Worm (Caenorhabditis elegans): ENCODE results near the gene srd-16.

Gene srd-16

ce11 chrV:5899940-5900339 lies at the start of gene srd-16:
Gene srd-16, minus strand, starts transcription at chrV:5900040.
- TF ChIP-seq M03D4.4 (tag; optimal IDR thresholded peaks at IDR 0.05) (no peak), mab-5 (tag; optimal IDR thresholded peaks at IDR 0.05) (no peak), ham-2 (GFP tag; optimal IDR thresholded peaks at IDR 0.05) (no peak), elt-1 (tag; optimal IDR thresholded peaks at IDR 0.05; ENCODE audit: borderline replicate concordance, insufficient read depth) (no peak), mls-2 (tag; optimal IDR thresholded peaks at IDR 0.05) (no peak), zip-8 (tag; optimal IDR thresholded peaks at IDR 0.05) (no peak), bed-3 (GFP tag; optimal IDR thresholded peaks at IDR 0.05) (no peak), nhr-28 (tag; optimal IDR thresholded peaks at IDR 0.05) (no peak), unc-62 (GFP tag; optimal IDR thresholded peaks at IDR 0.05) (no peak), drap-1 (GFP tag; optimal IDR thresholded peaks at IDR 0.05) (no peak)

ce11 chrV:5943167-5943566 lies 43.3 kb upstream of the srd-16 start, which contains the start of gene pst-1:
Gene pst-1, plus strand, starts transcription at chrV:5943467.
- TF ChIP-seq hlh-1 (tag; optimal IDR thresholded peaks at IDR 0.05), result no peak
- no peak for TF ChIP-seq ztf-11 (tag; optimal IDR thresholded peaks at IDR 0.05)
- no peak for TF ChIP-seq ceh-83 (GFP tag; optimal IDR thresholded peaks at IDR 0.05)
- TF ChIP-seq nhr-12 (tag; optimal IDR thresholded peaks at IDR 0.05), result no peak
- TF ChIP-seq bed-3 (GFP tag; optimal IDR thresholded peaks at IDR 0.05), result no peak
- TF ChIP-seq drap-1 (GFP tag; optimal IDR thresholded peaks at IDR 0.05), result no peak
- TF ChIP-seq unc-62 (GFP tag; optimal IDR thresholded peaks at IDR 0.05), result no peak
- TF ChIP-seq mab-5 (tag; optimal IDR thresholded peaks at IDR 0.05), result no peak
- TF ChIP-seq nhr-2 (tag; optimal IDR thresholded peaks at IDR 0.05), result no peak
- TF ChIP-seq mep-1 (tag; optimal IDR thresholded peaks at IDR 0.05), result no peak

ce11 chrV:5939503-5940072 lies 39.7 kb upstream of the srd-16 start, which contains the start of gene syf-3:
Gene syf-3, plus strand, starts transcription at chrV:5940022.
- TF ChIP-seq nhr-76 (tag; optimal IDR thresholded peaks at IDR 0.05) (no peak), nhr-12 (tag; optimal IDR thresholded peaks at IDR 0.05) (no peak), ces-1 (GFP tag; optimal IDR thresholded peaks at IDR 0.05) (peak; percentile 41), lsy-2 (tag; optimal IDR thresholded peaks at IDR 0.05) (peak; percentile 33), M03D4.4 (tag; optimal IDR thresholded peaks at IDR 0.05) (no peak), pha-4 (tag; optimal IDR thresholded peaks at IDR 0.05) (peak; percentile 15), blmp-1 (tag; optimal IDR thresholded peaks at IDR 0.05) (peak; percentile 6)

ce11 chrV:5936691-5937090 lies 36.9 kb upstream of the srd-16 start, which contains the start of the genes M03F8.5 and M03F8.7:
Gene M03F8.5, minus strand, starts transcription at chrV:5936791.
Gene M03F8.7, plus strand, starts transcription at chrV:5936939.
- TF ChIP-seq M03D4.4 (tag; optimal IDR thresholded peaks at IDR 0.05) (no peak), blmp-1 (tag; optimal IDR thresholded peaks at IDR 0.05) (no peak), ham-2 (GFP tag; optimal IDR thresholded peaks at IDR 0.05) (no peak), nhr-12 (tag; optimal IDR thresholded peaks at IDR 0.05) (no peak), ztf-11 (tag; optimal IDR thresholded peaks at IDR 0.05) (no peak), pha-4 (tag; optimal IDR thresholded peaks at IDR 0.05) (no peak), sem-2 (GFP tag; optimal IDR thresholded peaks at IDR 0.05) (no peak), zip-8 (tag; optimal IDR thresholded peaks at IDR 0.05) (no peak), lin-32 (GFP tag; optimal IDR thresholded peaks at IDR 0.05) (no peak), tbx-8 (GFP tag; optimal IDR thresholded peaks at IDR 0.05) (no peak), elt-3 (tag; optimal IDR thresholded peaks at IDR 0.05) (no peak), ceh-39 (tag; optimal IDR thresholded peaks at IDR 0.05) (no peak), lsy-2 (tag; optimal IDR thresholded peaks at IDR 0.05) (no peak), nhr-2 (tag; optimal IDR thresholded peaks at IDR 0.05) (no peak), elt-1 (tag; optimal IDR thresholded peaks at IDR 0.05; ENCODE audit: borderline replicate concordance, insufficient read depth) (no peak), unc-62 (GFP tag; optimal IDR thresholded peaks at IDR 0.05) (no peak), nhr-237 (tag; optimal IDR thresholded peaks at IDR 0.05) (no peak), mab-5 (tag; optimal IDR thresholded peaks at IDR 0.05) (no peak), drap-1 (GFP tag; optimal IDR thresholded peaks at IDR 0.05) (no peak)

- no peak for TF ChIP-seq flh-1 (GFP tag; optimal IDR thresholded peaks at IDR 0.05)
- no peak for TF ChIP-seq nhr-12 (tag; optimal IDR thresholded peaks at IDR 0.05)
- no peak for TF ChIP-seq unc-39 (tag; optimal IDR thresholded peaks at IDR 0.05)
Measured at ce11 chrV:5930588-5930987, 30.7 kb upstream of the srd-16 start, which contains the start of gene galt-1. Gene galt-1, plus strand, starts transcription at chrV:5930905.

ce11 chrV:5928006-5928405 lies 28.2 kb upstream of the srd-16 start:
- TF ChIP-seq ham-2 (GFP tag; optimal IDR thresholded peaks at IDR 0.05) (no peak), mab-5 (tag; optimal IDR thresholded peaks at IDR 0.05) (no peak), pha-4 (tag; optimal IDR thresholded peaks at IDR 0.05) (no peak), nhr-12 (tag; optimal IDR thresholded peaks at IDR 0.05) (no peak), tbx-8 (GFP tag; optimal IDR thresholded peaks at IDR 0.05) (no peak), blmp-1 (tag; optimal IDR thresholded peaks at IDR 0.05) (no peak), ces-1 (GFP tag; optimal IDR thresholded peaks at IDR 0.05) (no peak), bed-3 (GFP tag; optimal IDR thresholded peaks at IDR 0.05) (no peak), lin-13 (tag; optimal IDR thresholded peaks at IDR 0.05) (no peak), nhr-237 (tag; optimal IDR thresholded peaks at IDR 0.05) (no peak), ceh-43 (GFP tag; optimal IDR thresholded peaks at IDR 0.05) (no peak)
